Fruit fly (Drosophila melanogaster): ENCODE results near the gene CG7557.

CG7557 gene

DNA sequence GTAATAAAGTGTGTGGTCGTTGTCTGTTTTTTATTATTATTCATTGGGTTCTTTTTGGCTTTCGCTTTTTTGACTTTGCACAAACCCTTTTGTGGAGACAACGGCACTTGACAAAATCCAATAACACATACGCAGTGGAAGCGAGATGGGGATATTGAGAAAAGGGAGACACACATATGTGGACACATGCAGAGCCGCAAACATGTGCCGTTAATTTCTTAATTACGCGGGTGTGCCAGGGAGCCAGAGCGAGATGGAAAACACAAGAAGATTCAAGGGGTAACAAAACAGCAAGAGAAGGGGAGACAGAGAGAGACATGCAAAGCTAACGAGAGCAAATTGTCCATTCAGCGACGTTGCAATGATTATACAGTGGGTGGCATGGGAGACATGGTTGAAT, 47.5 kb downstream of the CG7557 start:
- TF ChIP-seq h (optimal IDR thresholded peaks at IDR 0.05): no peak
- no peak for TF ChIP-seq psq (optimal IDR thresholded peaks at IDR 0.05)
- no peak for TF ChIP-seq Sin3A (optimal IDR thresholded peaks at IDR 0.05)
- TF ChIP-seq insv (optimal IDR thresholded peaks at IDR 0.05): no peak
- TF ChIP-seq ttk (optimal IDR thresholded peaks at IDR 0.05): no peak
- no peak for TF ChIP-seq Myc (optimal IDR thresholded peaks at IDR 0.05)

DNA sequence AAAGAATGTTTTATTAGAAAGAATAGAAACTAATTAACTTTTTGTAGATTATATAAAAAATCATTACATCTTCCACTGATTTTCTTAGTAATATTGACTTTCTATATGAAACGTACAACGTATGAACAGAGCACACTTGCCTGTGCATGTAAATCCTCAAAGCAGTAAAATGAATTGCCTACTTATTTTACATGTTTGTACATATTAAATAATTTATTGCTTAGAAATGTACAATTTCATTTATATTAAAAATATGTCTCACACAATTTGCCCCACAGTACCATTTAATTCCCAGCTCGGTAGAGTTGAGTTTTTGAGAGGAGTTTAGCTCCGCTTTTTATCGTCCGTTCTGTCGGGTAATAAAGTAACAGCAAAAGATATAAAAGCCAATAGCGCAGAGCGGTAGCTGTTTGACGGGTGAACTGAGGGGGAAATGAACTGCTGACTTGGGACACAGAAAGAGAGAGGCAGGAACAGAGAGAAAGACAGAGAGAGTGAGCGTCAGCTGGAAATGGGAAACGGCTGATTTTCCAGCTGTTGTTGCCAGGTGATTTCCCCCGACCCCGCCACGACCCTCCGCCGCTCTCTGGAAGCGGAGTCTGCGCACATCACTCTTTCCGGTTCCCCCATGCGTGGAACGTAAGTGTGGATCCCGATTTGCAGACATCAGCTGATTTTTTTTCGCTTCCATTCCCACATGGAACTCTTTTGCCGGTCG, 48.3 kb downstream of the CG7557 start:
- TF ChIP-seq Myc (optimal IDR thresholded peaks at IDR 0.05) (no peak), ttk (optimal IDR thresholded peaks at IDR 0.05) (no peak), insv (optimal IDR thresholded peaks at IDR 0.05) (no peak), psq (optimal IDR thresholded peaks at IDR 0.05) (no peak), h (optimal IDR thresholded peaks at IDR 0.05) (no peak), Sin3A (optimal IDR thresholded peaks at IDR 0.05) (no peak)

Measured in Kc167 (cell line).